Worm (Caenorhabditis elegans): ENCODE measurements around the gene clec-171.

DNA sequence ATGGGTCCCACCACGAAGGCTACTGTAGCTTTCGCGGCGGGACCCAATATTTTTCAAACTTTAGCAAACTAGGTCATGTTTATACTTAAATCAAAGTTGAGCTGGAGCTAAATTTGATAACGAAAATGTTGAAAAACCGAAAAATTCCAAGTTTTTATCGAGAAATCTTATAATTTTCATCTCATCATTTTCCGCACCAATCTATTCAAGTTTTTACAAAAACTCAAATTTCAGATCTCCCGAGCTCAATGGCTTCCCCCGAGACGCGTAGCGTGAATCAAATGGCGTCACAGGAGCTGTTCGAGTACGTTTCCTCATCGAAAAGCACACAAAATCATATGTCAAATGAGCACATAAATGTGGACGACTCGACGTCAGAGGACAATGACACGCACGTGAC, 29.3 kb downstream of the clec-171 start:
- no peak for TF ChIP-seq pha-4 (tag; optimal IDR thresholded peaks at IDR 0.05)
- TF ChIP-seq snpc-4 (GFP tag; optimal IDR thresholded peaks at IDR 0.05) = no peak
- TF ChIP-seq snpc-4 (tag; optimal IDR thresholded peaks at IDR 0.05) = no peak
- TF ChIP-seq repo-1 (tag; optimal IDR thresholded peaks at IDR 0.05) = no peak
- TF ChIP-seq egl-18 (GFP tag; IDR thresholded peaks at IDR 0.05) = no peak
- TF ChIP-seq unc-62 (GFP tag; optimal IDR thresholded peaks at IDR 0.05) = no peak
- no peak for TF ChIP-seq nhr-27 (tag; optimal IDR thresholded peaks at IDR 0.05)
